Fruit fly (Drosophila melanogaster) whole organism, prepupa: Measurements from ENCODE around the gene VGlut.

Source experiments
- CG10631 ChIP-seq: fragments of 200-800 bp; sonication (Bioruptor generic); optimal IDR thresholded peaks from 2 replicates; lab custom pipeline; 2016; ENCODE audit warnings: missing biosample characterization, missing genetic modification characterization
- CG11762 ChIP-seq: fragments of 200-800 bp; sonication (Bioruptor generic); optimal IDR thresholded peaks from 3 replicates; lab custom pipeline; 2016; ENCODE audit warnings: missing biosample characterization, missing genetic modification characterization; ENCODE audit not compliant: insufficient read depth
- CG15336 ChIP-seq: fragments of 200-800 bp; sonication (Bioruptor generic); IDR thresholded peaks from 2 replicates; pipeline ENCODE4 v1.3.6; 2022; ENCODE audit warnings: missing biosample characterization, missing genetic modification characterization
- CG16779 ChIP-seq: fragments of 200-800 bp; sonication (Bioruptor generic); optimal IDR thresholded peaks from 3 replicates; lab custom pipeline; 2017; ENCODE audit warnings: missing biosample characterization, mild to moderate bottlenecking, missing genetic modification characterization
- CG3032 ChIP-seq: fragments of 200-800 bp; optimal IDR thresholded peaks from 2 replicates; lab custom pipeline; 2019; ENCODE audit warnings: missing biosample characterization, mild to moderate bottlenecking, missing genetic modification characterization, moderate library complexity
- CG31627 ChIP-seq: fragments of 200-800 bp; sonication (Bioruptor generic); optimal IDR thresholded peaks from 3 replicates; lab custom pipeline; 2016; ENCODE audit warnings: missing biosample characterization, missing genetic modification characterization
- CG32006 ChIP-seq: fragments of 200-800 bp; sonication (Bioruptor generic); optimal IDR thresholded peaks from 3 replicates; lab custom pipeline; 2017; ENCODE audit warnings: missing biosample characterization, mild to moderate bottlenecking, missing genetic modification characterization
- CG34406 ChIP-seq: fragments of 200-800 bp; sonication (Bioruptor generic); optimal IDR thresholded peaks from 3 replicates; lab custom pipeline; 2016; ENCODE audit warnings: missing biosample characterization, missing genetic modification characterization
- CG3919 ChIP-seq: fragments of 200-800 bp; sonication (Bioruptor generic); optimal IDR thresholded peaks from 3 replicates; lab custom pipeline; 2016; ENCODE audit warnings: missing biosample characterization, missing genetic modification characterization
- CG4318 ChIP-seq: fragments of 200-800 bp; sonication (Bioruptor generic); optimal IDR thresholded peaks from 3 replicates; lab custom pipeline; 2017; ENCODE audit warnings: missing biosample characterization, mild to moderate bottlenecking, missing genetic modification characterization
- CG6163 ChIP-seq: fragments of 200-800 bp; sonication (Bioruptor generic); IDR thresholded peaks from 3 replicates; pipeline ENCODE4 v1.3.6; 2022; ENCODE audit warnings: missing biosample characterization, missing genetic modification characterization
- CG6808 ChIP-seq: fragments of 200-800 bp; sonication (Bioruptor generic); optimal IDR thresholded peaks from 3 replicates; lab custom pipeline; 2017; ENCODE audit warnings: missing biosample characterization, missing genetic modification characterization, mild to moderate bottlenecking, moderate library complexity, missing genetic modification reagents
- CG6854 ChIP-seq: fragments of 200-800 bp; sonication (Bioruptor generic); optimal IDR thresholded peaks from 2 replicates; lab custom pipeline; 2017; ENCODE audit warnings: missing biosample characterization, mild to moderate bottlenecking, missing genetic modification characterization
- CG8119 ChIP-seq: fragments of 200-800 bp; sonication (Bioruptor generic); IDR thresholded peaks from 3 replicates; pipeline ENCODE4 v1.3.6; 2022; ENCODE audit warnings: missing biosample characterization, missing genetic modification characterization
- CG8319 ChIP-seq: fragments of 200-800 bp; sonication (Bioruptor generic); optimal IDR thresholded peaks from 3 replicates; lab custom pipeline; 2016; ENCODE audit warnings: missing biosample characterization, missing genetic modification characterization
- CG8632 ChIP-seq: fragments of 200-800 bp; sonication (Bioruptor generic); optimal IDR thresholded peaks from 3 replicates; lab custom pipeline; 2016; ENCODE audit warnings: missing biosample characterization, missing genetic modification characterization
- Eip78C ChIP-seq: fragments of 200-800 bp; sonication (Bioruptor generic); peaks from one replicate; lab custom pipeline; 2016; ENCODE audit warnings: missing biosample characterization, missing genetic modification characterization
- Gug ChIP-seq: fragments of 200-800 bp; sonication (Bioruptor generic); IDR thresholded peaks from 2 replicates; pipeline ENCODE4 v1.3.6; 2022; ENCODE audit warnings: missing biosample characterization, missing genetic modification characterization
- Hr38 ChIP-seq: sonication (Bioruptor generic); optimal IDR thresholded peaks from 2 replicates; lab custom pipeline; 2016; ENCODE audit warnings: missing biosample characterization, missing genetic modification characterization
- Hr39 ChIP-seq: fragments of 200-800 bp; sonication (Bioruptor generic); optimal IDR thresholded peaks from 2 replicates; lab custom pipeline; 2016; ENCODE audit warnings: missing biosample characterization, missing genetic modification characterization
- Sox14 ChIP-seq: fragments of 200-800 bp; sonication (Bioruptor generic); optimal IDR thresholded peaks from 3 replicates; lab custom pipeline; 2016; ENCODE audit warnings: missing biosample characterization, missing genetic modification characterization
- Sox15 ChIP-seq: fragments of 200-800 bp; sonication (Bioruptor generic); optimal IDR thresholded peaks from 3 replicates; lab custom pipeline; 2016; ENCODE audit warnings: missing biosample characterization, missing genetic modification characterization
- achi ChIP-seq: fragments of 200-800 bp; sonication (Bioruptor generic); optimal IDR thresholded peaks from 3 replicates; lab custom pipeline; 2016; ENCODE audit warnings: missing biosample characterization, missing genetic modification characterization
- acj6 ChIP-seq: fragments of 200-800 bp; sonication (Bioruptor generic); optimal IDR thresholded peaks from 3 replicates; lab custom pipeline; 2016; ENCODE audit warnings: missing biosample characterization, missing genetic modification characterization
- cyc ChIP-seq: fragments of 200-800 bp; sonication (Bioruptor generic); optimal IDR thresholded peaks from 3 replicates; lab custom pipeline; 2016; ENCODE audit warnings: missing biosample characterization, missing genetic modification characterization
- dac ChIP-seq: fragments of 200-800 bp; sonication (Bioruptor generic); optimal IDR thresholded peaks from 2 replicates; lab custom pipeline; 2017; ENCODE audit warnings: missing biosample characterization, mild to moderate bottlenecking, missing genetic modification characterization
- dsx ChIP-seq: fragments of 200-800 bp; optimal IDR thresholded peaks from 3 replicates; lab custom pipeline; 2019; ENCODE audit warnings: missing biosample characterization, mild to moderate bottlenecking, missing genetic modification characterization, moderate library complexity; ENCODE audit not compliant: poor library complexity, severe bottlenecking
- eg ChIP-seq: fragments of 200-800 bp; sonication (Bioruptor generic); IDR thresholded peaks from 3 replicates; pipeline ENCODE4 v1.3.6; 2022; ENCODE audit warnings: missing biosample characterization, missing genetic modification characterization
- esn ChIP-seq: fragments of 200-800 bp; sonication (Bioruptor generic); optimal IDR thresholded peaks from 2 replicates; lab custom pipeline; 2016; ENCODE audit warnings: missing biosample characterization, mild to moderate bottlenecking, missing genetic modification characterization, moderate library complexity
- fd59A ChIP-seq: fragments of 200-800 bp; sonication (Bioruptor generic); optimal IDR thresholded peaks from 2 replicates; lab custom pipeline; 2017; ENCODE audit warnings: missing biosample characterization, mild to moderate bottlenecking, missing genetic modification characterization, missing genetic modification reagents
- fkh ChIP-seq: fragments of 200-800 bp; sonication (Bioruptor generic); optimal IDR thresholded peaks from 3 replicates; lab custom pipeline; 2017; ENCODE audit warnings: missing biosample characterization, mild to moderate bottlenecking, missing genetic modification characterization, moderate library complexity
- lz ChIP-seq: fragments of 200-800 bp; sonication (Bioruptor generic); optimal IDR thresholded peaks from 3 replicates; lab custom pipeline; 2016; ENCODE audit warnings: missing biosample characterization, missing genetic modification characterization
- pdm3 ChIP-seq: fragments of 200-800 bp; sonication (Bioruptor generic); optimal IDR thresholded peaks from 3 replicates; lab custom pipeline; 2016; ENCODE audit warnings: missing biosample characterization, missing genetic modification characterization
- ss ChIP-seq, 2 experiments: fragments of 200-800 bp; sonication (Bioruptor generic); optimal IDR thresholded peaks; 2 replicates in 1 of 2; 3 replicates in 1 of 2; lab custom pipeline; 2017 to 2018; ENCODE audit warnings: mild to moderate bottlenecking in 2 of 2, missing biosample characterization in 2 of 2, missing genetic modification characterization in 2 of 2, moderate library complexity in 1 of 2
- svp ChIP-seq: fragments of 200-800 bp; sonication (Bioruptor generic); peaks from one replicate; lab custom pipeline; 2016; ENCODE audit warnings: missing biosample characterization, missing genetic modification characterization
- topi ChIP-seq: fragments of 200-800 bp; sonication (Bioruptor generic); optimal IDR thresholded peaks from 3 replicates; lab custom pipeline; 2016; ENCODE audit warnings: missing biosample characterization, missing genetic modification characterization

The VGlut gene

dm6 chr2L:2438640-2439276 is 38.7 kb downstream of the VGlut start:
- TF ChIP-seq CG10631 (GFP tag; lab: Kevin White, UChicago) (peak; percentile 15), fkh (peak; percentile 51), CG4318 (GFP tag; lab: Kevin White, UChicago) (no peak), CG3919 (GFP tag; lab: Kevin White, UChicago) (peak; percentile 18), CG8632 (GFP tag; lab: Kevin White, UChicago) (no peak), CG16779 (tag; lab: Kevin White, UChicago) (no peak), Hr38 (GFP tag; lab: Kevin White, UChicago) (no peak), CG34406 (no peak), Sox14 (GFP tag; lab: Kevin White, UChicago) (peak; percentile 8), achi (GFP tag; lab: Kevin White, UChicago) (peak; percentile 2), lz (no peak), CG6808 (GFP tag; lab: Kevin White, UChicago) (peak; percentile 26), acj6 (GFP tag; lab: Kevin White, UChicago) (no peak), pdm3 (GFP tag; lab: Kevin White, UChicago) (no peak), CG3032 (peak; percentile 4), dac (GFP tag; lab: Kevin White, UChicago) (no peak), Hr39 (no peak), CG32006 (GFP tag; lab: Kevin White, UChicago) (peak; percentile 32), Eip78C (GFP tag; lab: Kevin White, UChicago) (peak; percentile 48), dsx (GFP tag; lab: Kevin White, UChicago) (peak; percentile 17)

dm6 chr2L:2448514-2448913 is 48.4 kb downstream of the VGlut start:
- no peak for TF ChIP-seq CG10631 (GFP tag; lab: Kevin White, UChicago)
- TF ChIP-seq ss (GFP tag; optimal IDR thresholded peaks at IDR 0.05; lab: Kevin White, UChicago), result peak; percentile 15 to 20
- TF ChIP-seq, all 60 proteins: peak for 1

- TF ChIP-seq Hr38 (GFP tag; lab: Kevin White, UChicago) (no peak), achi (GFP tag; lab: Kevin White, UChicago) (no peak), fkh (no peak), Sox15 (no peak), CG6163 (GFP tag; lab: Robert Waterston, UW) (no peak), CG3032 (no peak), cyc (GFP tag; lab: Kevin White, UChicago) (no peak), CG6854 (GFP tag; lab: Kevin White, UChicago) (no peak)
- TF ChIP-seq, all 60 proteins: peak for 0
Measured at dm6 chr2L:2449665-2450064, 49.6 kb downstream of the VGlut start.

dm6 chr2L:2450723-2451379 is 50.8 kb downstream of the VGlut start:
- no peak for TF ChIP-seq fd59A
- 0 out of 2 replicates have a peak, but pooled peaks have one; percentile 17 for TF ChIP-seq CG15336
- TF ChIP-seq Sox14 (GFP tag; lab: Kevin White, UChicago), result no peak
- TF ChIP-seq CG3919 (GFP tag; lab: Kevin White, UChicago), result peak; percentile 2
- 0 out of 3 replicates have a peak, but pooled peaks have one; percentile 20 for TF ChIP-seq CG8119 (GFP tag; lab: Robert Waterston, UW)
- TF ChIP-seq fkh, result peak; percentile 63
- TF ChIP-seq ss (GFP tag; optimal IDR thresholded peaks at IDR 0.05; lab: Kevin White, UChicago), result peak; percentile 32 to 60
- TF ChIP-seq CG6163 (GFP tag; lab: Robert Waterston, UW), result peak; percentile 23; the same call in 2 of the 3 replicates
- peak; percentile 5 for TF ChIP-seq dsx (GFP tag; lab: Kevin White, UChicago)
- TF ChIP-seq eg (GFP tag; lab: Robert Waterston, UW), result 0 out of 3 replicates have a peak, but pooled peaks have one; percentile 10
- no peak for TF ChIP-seq CG8319
- TF ChIP-seq svp (GFP tag; lab: Kevin White, UChicago), result peak; percentile 47
- TF ChIP-seq CG31627, result no peak
- TF ChIP-seq topi (GFP tag; lab: Kevin White, UChicago), result no peak
- TF ChIP-seq Eip78C (GFP tag; lab: Kevin White, UChicago), result peak; percentile 70
- TF ChIP-seq esn (GFP tag; lab: Kevin White, UChicago), result no peak
- no peak for TF ChIP-seq CG11762 (GFP tag; lab: Kevin White, UChicago)
- TF ChIP-seq Gug (GFP tag; lab: Robert Waterston, UW), result no peak
